Fruit fly (Drosophila melanogaster) whole organism, embryonic: ENCODE data around the gene CG10674.
A peak's percentile ranks its signal among the peaks of the same experiment; 100 is the strongest.

Source experiments
- Aef1 ChIP-seq: fragments of 200-800 bp; sonication (Bioruptor generic); IDR thresholded peaks from 3 replicates; pipeline ENCODE4 v1.3.6; 2022; ENCODE audit warnings: missing biosample characterization, missing genetic modification characterization
- CG10366 ChIP-seq: fragments of 200-800 bp; sonication (Bioruptor generic); IDR thresholded peaks from 2 replicates; pipeline ENCODE4 v1.3.6; 2022; ENCODE audit warnings: missing biosample characterization, missing genetic modification characterization
- CG12769 ChIP-seq: fragments of 200-800 bp; sonication (Bioruptor generic); optimal IDR thresholded peaks from 2 replicates; lab custom pipeline; 2019; ENCODE audit warnings: missing biosample characterization, mild to moderate bottlenecking, missing genetic modification characterization, moderate library complexity
- CG16815 ChIP-seq: fragments of 200-800 bp; sonication (Bioruptor generic); optimal IDR thresholded peaks from 3 replicates; lab custom pipeline; 2017; ENCODE audit warnings: missing biosample characterization, mild to moderate bottlenecking, missing genetic modification characterization
- CG18476 ChIP-seq: fragments of 200-800 bp; sonication (Bioruptor generic); optimal IDR thresholded peaks from 2 replicates; lab custom pipeline; 2016; ENCODE audit warnings: missing biosample characterization, mild to moderate bottlenecking, missing genetic modification characterization
- CG3065 ChIP-seq: fragments of 200-800 bp; sonication (Bioruptor generic); optimal IDR thresholded peaks from 2 replicates; lab custom pipeline; 2016; ENCODE audit warnings: missing biosample characterization, missing genetic modification characterization
- CG31365 ChIP-seq: fragments of 200-800 bp; sonication (Bioruptor generic); optimal IDR thresholded peaks from 2 replicates; lab custom pipeline; 2018; ENCODE audit warnings: missing biosample characterization, mild to moderate bottlenecking, missing genetic modification characterization
- CG32772 ChIP-seq: fragments of 200-800 bp; sonication (Bioruptor generic); IDR thresholded peaks from 2 replicates; pipeline ENCODE4 v1.3.6; 2022; ENCODE audit warnings: missing biosample characterization, missing genetic modification characterization
- CG3847 ChIP-seq: fragments of 200-800 bp; sonication (Bioruptor generic); IDR thresholded peaks from 2 replicates; pipeline ENCODE4 v1.3.6; 2022; ENCODE audit warnings: missing biosample characterization, missing genetic modification characterization
- CG4360 ChIP-seq: fragments of 200-800 bp; sonication (Bioruptor generic); IDR thresholded peaks from 2 replicates; pipeline ENCODE4 v1.3.6; 2022; ENCODE audit warnings: missing biosample characterization, missing genetic modification characterization
- CG8290 ChIP-seq, 3 experiments: fragments of 200-800 bp; sonication (Bioruptor generic); optimal IDR thresholded peaks; 2 replicates each; lab custom pipeline; 2016 to 2019; ENCODE audit warnings: missing biosample characterization in 3 of 3, missing genetic modification characterization in 3 of 3, mild to moderate bottlenecking in 2 of 3, moderate library complexity in 1 of 3
- CG8765 ChIP-seq: fragments of 200-800 bp; sonication (Bioruptor generic); IDR thresholded peaks from 2 replicates; pipeline ENCODE4 v1.3.6; 2022; ENCODE audit warnings: missing biosample characterization, missing genetic modification characterization
- CG9215 ChIP-seq: fragments of 200-800 bp; sonication (Bioruptor generic); IDR thresholded peaks from 2 replicates; pipeline ENCODE4 v1.3.6; 2022; ENCODE audit warnings: missing biosample characterization, missing genetic modification characterization
- CTCF ChIP-seq: fragments of 200-800 bp; sonication (Bioruptor generic); optimal IDR thresholded peaks from 2 replicates; lab custom pipeline; 2017; ENCODE audit warnings: missing biosample characterization, mild to moderate bottlenecking, missing genetic modification characterization, moderate library complexity
- Deaf1 ChIP-seq: fragments of 200-800 bp; optimal IDR thresholded peaks from 3 replicates; lab custom pipeline; 2019; ENCODE audit warnings: missing biosample characterization, mild to moderate bottlenecking, missing genetic modification characterization, moderate library complexity
- E2f1 ChIP-seq: fragments of 200-800 bp; sonication (Bioruptor generic); IDR thresholded peaks from 2 replicates; pipeline ENCODE4 v1.3.6; 2022; ENCODE audit warnings: missing biosample characterization, missing genetic modification characterization
- Gug ChIP-seq: fragments of 200-800 bp; sonication (Bioruptor generic); IDR thresholded peaks from 4 replicates; pipeline ENCODE4 v1.3.6; 2022; ENCODE audit warnings: missing biosample characterization, missing genetic modification characterization
- Hmx ChIP-seq: fragments of 200-800 bp; sonication (Bioruptor generic); optimal IDR thresholded peaks from 2 replicates; lab custom pipeline; 2016; ENCODE audit warnings: missing biosample characterization, missing genetic modification characterization
- Jarid2 ChIP-seq: fragments of 200-800 bp; sonication (Bioruptor generic); optimal IDR thresholded peaks from 3 replicates; lab custom pipeline; 2017; ENCODE audit warnings: mild to moderate bottlenecking, missing biosample characterization, missing genetic modification reagents, missing genetic modification characterization
- Med ChIP-seq: fragments of 200-800 bp; sonication (Bioruptor generic); peaks from one replicate; lab custom pipeline; 2016; ENCODE audit warnings: missing biosample characterization, missing genetic modification characterization, mild to moderate bottlenecking, inconsistent platforms, moderate library complexity
- Stat92E ChIP-seq, 3 experiments: fragments of >200 bp in 2 of 3; fragments of 200-800 bp in 1 of 3; sonication (Bioruptor generic) in 1 of 3; optimal IDR thresholded peaks; 2 replicates each; lab custom pipeline; 2017 to 2019; ENCODE audit warnings: missing biosample characterization in 3 of 3, missing genetic modification characterization in 3 of 3, mild to moderate bottlenecking in 1 of 3, moderate library complexity in 1 of 3
- abd-A ChIP-seq: fragments of 200-800 bp; sonication (Bioruptor generic); optimal IDR thresholded peaks from 3 replicates; lab custom pipeline; 2019; ENCODE audit warnings: missing biosample characterization, mild to moderate bottlenecking, missing genetic modification characterization, moderate library complexity
- cg ChIP-seq: fragments of 200-800 bp; sonication (Bioruptor generic); optimal IDR thresholded peaks from 3 replicates; lab custom pipeline; 2019; ENCODE audit warnings: missing biosample characterization, mild to moderate bottlenecking, missing genetic modification characterization, moderate library complexity
- chinmo ChIP-seq: fragments of 200-800 bp; sonication (Bioruptor generic); IDR thresholded peaks from 4 replicates; pipeline ENCODE4 v1.3.6; 2022; ENCODE audit warnings: missing biosample characterization, missing genetic modification characterization; ENCODE audit not compliant: partially characterized antibody
- crp ChIP-seq, 2 experiments: fragments of 200-800 bp; sonication (Bioruptor generic); optimal IDR thresholded peaks; 2 replicates in 1 of 2; 3 replicates in 1 of 2; lab custom pipeline; 2017; ENCODE audit warnings: missing biosample characterization in 2 of 2, missing genetic modification characterization in 2 of 2, mild to moderate bottlenecking in 1 of 2, moderate library complexity in 1 of 2
- gce ChIP-seq: fragments of 200-800 bp; sonication (Bioruptor generic); IDR thresholded peaks from 3 replicates; pipeline ENCODE4 v1.3.6; 2022; ENCODE audit warnings: missing biosample characterization, missing genetic modification characterization
- grau ChIP-seq: fragments of 200-800 bp; optimal IDR thresholded peaks from 3 replicates; lab custom pipeline; 2019; ENCODE audit warnings: missing biosample characterization, mild to moderate bottlenecking, missing genetic modification characterization, moderate library complexity
- lbe ChIP-seq: fragments of 200-800 bp; sonication (Bioruptor generic); optimal IDR thresholded peaks from 2 replicates; lab custom pipeline; 2016; ENCODE audit warnings: missing biosample characterization, mild to moderate bottlenecking, missing genetic modification characterization
- luna ChIP-seq: fragments of 200-800 bp; sonication (Bioruptor generic); optimal IDR thresholded peaks from 2 replicates; lab custom pipeline; 2016; ENCODE audit warnings: missing biosample characterization, missing genetic modification characterization
- nmo ChIP-seq: fragments of 200-800 bp; sonication (Bioruptor generic); optimal IDR thresholded peaks from 2 replicates; lab custom pipeline; 2018; ENCODE audit warnings: missing biosample characterization, mild to moderate bottlenecking, missing genetic modification characterization, moderate library complexity
- pho ChIP-seq: fragments of 200-800 bp; sonication (Bioruptor generic); optimal IDR thresholded peaks from 2 replicates; lab custom pipeline; 2016; ENCODE audit warnings: missing biosample characterization, missing genetic modification characterization
- psq ChIP-seq: fragments of 200-800 bp; sonication (Bioruptor generic); optimal IDR thresholded peaks from 2 replicates; lab custom pipeline; 2017; ENCODE audit warnings: missing biosample characterization, missing genetic modification characterization
- ro ChIP-seq: fragments of 200-800 bp; sonication (Bioruptor generic); IDR thresholded peaks from 2 replicates; pipeline ENCODE4 v1.3.6; 2022; ENCODE audit warnings: missing biosample characterization, missing genetic modification characterization
- row ChIP-seq: fragments of 200-800 bp; sonication (Bioruptor generic); IDR thresholded peaks from 3 replicates; pipeline ENCODE4 v1.3.6; 2022; ENCODE audit warnings: missing biosample characterization, missing genetic modification characterization
- sens ChIP-seq: fragments of 200-800 bp; sonication (Bioruptor generic); peaks from one replicate; lab custom pipeline; 2016; ENCODE audit warnings: missing biosample characterization, missing genetic modification characterization
- stc ChIP-seq: fragments of 200-800 bp; sonication (Bioruptor generic); IDR thresholded peaks from 2 replicates; pipeline ENCODE4 v1.3.6; 2022; ENCODE audit warnings: missing biosample characterization, missing genetic modification characterization
- toy ChIP-seq: fragments of 200-800 bp; sonication (Bioruptor generic); IDR thresholded peaks from 2 replicates; pipeline ENCODE4 v1.3.6; 2022; ENCODE audit warnings: missing biosample characterization, missing genetic modification characterization
- unc-4 ChIP-seq: fragments of 200-800 bp; sonication (Bioruptor generic); IDR thresholded peaks from 2 replicates; pipeline ENCODE4 v1.3.6; 2022; ENCODE audit warnings: missing biosample characterization, missing genetic modification characterization; ENCODE audit not compliant: partially characterized antibody

CG10674 gene

dm6 chr3L:5184860-5185639 is 49.0 kb upstream of the CG10674 start (continued):
- TF ChIP-seq Gug (GFP tag; lab: Robert Waterston, UW) (0 out of 4 replicates have a peak, but pooled peaks have one; percentile 19), ro (GFP tag; lab: Robert Waterston, UW) (no peak), CG32772 (GFP tag; lab: Robert Waterston, UW) (0 out of 2 replicates have a peak, but pooled peaks have one; percentile 11)
- TF ChIP-seq, all 482 proteins: peak for 230

DNA sequence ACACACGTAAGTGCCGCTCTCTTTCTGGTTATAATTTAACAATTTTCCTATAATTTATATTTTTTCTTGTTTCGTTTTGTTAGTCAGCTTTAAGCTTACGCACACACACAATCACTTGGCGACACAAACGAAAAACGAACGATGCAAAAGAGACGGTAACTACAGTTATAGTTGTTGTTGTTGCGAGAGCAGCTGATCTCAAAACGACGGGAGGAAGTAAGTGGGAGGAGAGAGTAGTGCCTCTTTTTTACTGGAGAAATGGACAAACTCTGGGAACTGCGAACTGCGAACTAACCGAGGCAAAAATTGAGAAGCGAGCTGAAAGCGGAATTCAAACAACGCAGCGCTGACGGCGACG is 48.4 kb upstream of the CG10674 start:
- TF ChIP-seq unc-4 (GFP tag; lab: Robert Waterston, UW) (no peak), CTCF (GFP tag; lab: Kevin White, UChicago) (no peak), CG16815 (no peak), cg (GFP tag; lab: Kevin White, UChicago) (peak; percentile 46), chinmo (GFP tag; lab: Robert Waterston, UW) (peak; percentile 77; the same call in 2 of the 4 replicates), CG8290 (GFP tag; optimal IDR thresholded peaks at IDR 0.05; lab: Kevin White, UChicago) (no peak), CG8290 (tag; optimal IDR thresholded peaks at IDR 0.05; lab: Kevin White, UChicago) (peak in 1 of 2 experiments; percentile 25), Med (GFP tag; lab: Kevin White, UChicago) (peak; percentile 69), lbe (GFP tag; lab: Kevin White, UChicago) (peak; percentile 9), psq (GFP tag; lab: Kevin White, UChicago) (peak; percentile 55), abd-A (tag; lab: Kevin White, UChicago) (peak; percentile 12), CG8765 (GFP tag; lab: Robert Waterston, UW) (no peak), sens (peak; percentile 76), toy (GFP tag; lab: Robert Waterston, UW) (no peak), Aef1 (no peak), CG3847 (no peak), CG3065 (GFP tag; lab: Kevin White, UChicago) (no peak), E2f1 (GFP tag; lab: Robert Waterston, UW) (0 out of 2 replicates have a peak, but pooled peaks have one; percentile 6), CG4360 (GFP tag; lab: Robert Waterston, UW) (peak; percentile 75), grau (tag; lab: Kevin White, UChicago) (no peak), nmo (GFP tag; lab: Kevin White, UChicago) (no peak), row (no peak), Hmx (GFP tag; lab: Kevin White, UChicago) (no peak), stc (GFP tag; lab: Robert Waterston, UW) (no peak), Stat92E (GFP tag; optimal IDR thresholded peaks at IDR 0.05; lab: Kevin White, UChicago) (peak in 1 of 3 experiments; percentile 8), CG9215 (no peak), CG12769 (tag; lab: Kevin White, UChicago) (peak; percentile 80), Jarid2 (GFP tag; lab: Kevin White, UChicago) (peak; percentile 77), gce (no peak), CG10366 (GFP tag; lab: Robert Waterston, UW) (no peak), pho (GFP tag; lab: Kevin White, UChicago) (no peak), crp (GFP tag; optimal IDR thresholded peaks at IDR 0.05; lab: Kevin White, UChicago) (peak in 1 of 2 experiments; percentile 49), Deaf1 (tag; lab: Kevin White, UChicago) (peak; percentile 41), CG31365 (peak; percentile 4), luna (GFP tag; lab: Kevin White, UChicago) (no peak), CG18476 (GFP tag; lab: Kevin White, UChicago) (no peak)
